Fruit fly (Drosophila melanogaster): Measurements from ENCODE around the gene CG11151.
A peak's percentile ranks its signal among the peaks of the same experiment; 100 is the strongest.

The CG11151 gene

DNA sequence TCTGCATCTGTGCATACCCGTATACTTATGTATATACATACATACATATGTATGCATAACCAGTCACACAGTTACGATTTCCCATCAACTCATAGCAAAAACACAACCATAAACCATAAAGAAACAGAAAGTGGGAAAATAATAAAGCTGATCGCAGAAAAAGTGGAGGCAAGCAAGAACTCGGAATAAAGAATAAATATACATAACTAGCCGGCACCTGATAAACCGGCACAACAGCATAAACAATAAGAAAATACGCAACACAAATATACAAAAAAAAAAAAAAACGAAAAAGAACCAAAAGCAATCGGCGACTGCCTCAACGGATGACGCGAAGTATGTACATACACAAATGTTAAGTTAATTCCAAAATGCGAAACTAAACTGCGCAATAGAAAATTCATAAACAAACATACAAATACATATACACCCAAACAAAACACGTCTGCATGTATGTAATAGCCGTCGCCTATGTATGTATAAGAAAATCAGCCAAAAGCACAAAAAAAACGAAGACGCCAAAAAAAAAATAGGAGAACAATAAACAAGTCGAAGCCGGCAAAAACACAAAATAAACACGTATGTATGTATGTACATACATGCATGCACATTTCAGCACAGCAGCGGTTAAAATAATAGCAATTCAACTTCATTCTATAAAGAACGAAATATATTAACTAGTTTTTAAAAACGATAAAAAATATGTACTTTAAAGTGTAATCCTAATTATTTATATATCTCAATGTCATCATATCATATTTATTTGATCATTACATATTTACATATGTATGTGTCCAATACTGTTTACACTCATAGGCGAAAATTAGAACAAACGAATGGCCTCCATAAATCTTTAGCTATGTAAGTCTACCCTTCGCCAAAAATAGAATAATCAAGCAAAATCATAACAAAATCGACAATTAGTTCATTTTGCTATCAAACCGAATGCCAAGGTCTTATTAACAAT lies 9.6 kb downstream of the CG11151 start (continued):
- TF ChIP-seq eve (GFP tag; optimal IDR thresholded peaks at IDR 0.05) (peak in 1 of 2 experiments; percentile 39), CG18262 (tag; optimal IDR thresholded peaks at IDR 0.05) (peak; percentile 74), tin (GFP tag; optimal IDR thresholded peaks at IDR 0.05) (peak; percentile 8), CG14710 (tag; optimal IDR thresholded peaks at IDR 0.05) (peak; percentile 38), CG6683 (GFP tag; optimal IDR thresholded peaks at IDR 0.05) (peak; percentile 17), Atf-2 (GFP tag; optimal IDR thresholded peaks at IDR 0.05) (peak; percentile 2), tap (tag; optimal IDR thresholded peaks at IDR 0.05) (peak; percentile 63), scrt (GFP tag; optimal IDR thresholded peaks at IDR 0.05) (peak; percentile 67), zen2 (GFP tag; IDR thresholded peaks at IDR 0.05; ENCODE audit: partially characterized antibody) (no peak), gsb (GFP tag; IDR thresholded peaks at IDR 0.05) (peak; percentile 54; the same call in 1 of the 2 replicates), gcm2 (GFP tag; optimal IDR thresholded peaks at IDR 0.05) (peak; percentile 1), Hr78 (GFP tag; optimal IDR thresholded peaks at IDR 0.05) (peak in 1 of 2 experiments; percentile 26), peb (GFP tag; IDR thresholded peaks at IDR 0.05) (0 out of 2 replicates have a peak, but pooled peaks have one; percentile 8), Dek (tag; optimal IDR thresholded peaks at IDR 0.05) (peak; percentile 66), CG17385 (GFP tag; optimal IDR thresholded peaks at IDR 0.05) (peak; percentile 72), CG17359 (tag; optimal IDR thresholded peaks at IDR 0.05) (peak; percentile 66), Six4 (GFP tag; optimal IDR thresholded peaks at IDR 0.05) (peak; percentile 25), CG10565 (GFP tag; optimal IDR thresholded peaks at IDR 0.05) (no peak), CG12744 (GFP tag; optimal IDR thresholded peaks at IDR 0.05) (no peak), az2 (GFP tag; optimal IDR thresholded peaks at IDR 0.05) (peak; percentile 42), CG33557 (GFP tag; optimal IDR thresholded peaks at IDR 0.05) (no peak), CG31388 (GFP tag; optimal IDR thresholded peaks at IDR 0.05) (peak; percentile 15), fu2 (GFP tag; optimal IDR thresholded peaks at IDR 0.05) (peak; percentile 31), ftz-f1 (GFP tag; optimal IDR thresholded peaks at IDR 0.05) (peak; percentile 22), CG15269 (tag; optimal IDR thresholded peaks at IDR 0.05) (peak; percentile 84), CG13775 (GFP tag; optimal IDR thresholded peaks at IDR 0.05) (peak; percentile 55), bsh (GFP tag; optimal IDR thresholded peaks at IDR 0.05) (peak in 1 of 2 experiments; percentile 63), Sox102F (GFP tag; optimal IDR thresholded peaks at IDR 0.05) (peak; percentile 69), sqz (GFP tag; optimal IDR thresholded peaks at IDR 0.05) (peak; percentile 82), mld (GFP tag; IDR thresholded peaks at IDR 0.05; ENCODE audit: partially characterized antibody) (no peak), Awh (GFP tag; IDR thresholded peaks at IDR 0.05) (peak; percentile 54; the same call in 1 of the 2 replicates), Meics (GFP tag; optimal IDR thresholded peaks at IDR 0.05) (peak; percentile 87), dan (GFP tag; IDR thresholded peaks at IDR 0.05) (no peak), dpn (GFP tag; optimal IDR thresholded peaks at IDR 0.05) (peak; percentile 47 to 52), exex (tag; optimal IDR thresholded peaks at IDR 0.05) (peak; percentile 39), B-H1 (GFP tag; IDR thresholded peaks at IDR 0.05) (peak; percentile 53; the same call in 2 of the 3 replicates), psq (GFP tag; optimal IDR thresholded peaks at IDR 0.05) (peak; percentile 62), kay (GFP tag; optimal IDR thresholded peaks at IDR 0.05) (peak; percentile 19), salm (tag; optimal IDR thresholded peaks at IDR 0.05) (no peak), CG17612 (GFP tag; IDR thresholded peaks at IDR 0.05) (peak; percentile 25; the same call in 1 of the 2 replicates), CG16815 (GFP tag; optimal IDR thresholded peaks at IDR 0.05) (peak; percentile 7), CG9727 (GFP tag; optimal IDR thresholded peaks at IDR 0.05) (peak; percentile 81), CkIIα-i1 (GFP tag; IDR thresholded peaks at IDR 0.05) (no peak), Atf6 (GFP tag; IDR thresholded peaks at IDR 0.05) (peak; percentile 89), Mad (GFP tag; optimal IDR thresholded peaks at IDR 0.05) (peak; percentile 31), tx (GFP tag; optimal IDR thresholded peaks at IDR 0.05) (no peak), CG5245 (GFP tag; optimal IDR thresholded peaks at IDR 0.05) (no peak)
